Fruit fly (Drosophila melanogaster) whole organism: ENCODE measurements around the gene CG45218.

Experiments
- Dll ChIP-seq: fragments of >200 bp; optimal IDR thresholded peaks from 2 replicates; lab custom pipeline; 2017
- psq ChIP-seq: fragments of >200 bp; optimal IDR thresholded peaks from 2 replicates; lab custom pipeline; 2017

DNA sequence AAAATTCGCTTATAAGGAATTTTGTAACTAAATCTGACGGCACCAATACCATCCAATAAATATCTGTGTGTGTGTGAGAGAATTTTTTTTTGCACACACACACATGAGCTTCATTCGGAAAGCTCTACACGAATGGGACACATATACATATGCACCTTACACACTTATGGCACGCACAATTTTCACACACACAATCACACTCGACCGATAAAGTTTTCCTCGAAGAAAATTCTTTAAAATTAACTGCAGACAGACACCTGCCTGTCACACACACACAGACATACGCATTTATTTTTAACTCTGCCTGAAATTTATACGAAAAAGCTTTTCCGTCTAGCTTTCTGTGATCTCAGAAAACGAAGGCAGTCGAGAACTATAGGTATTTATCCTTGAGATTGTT is 20.1 kb upstream of the CG45218 start:
- TF ChIP-seq psq (lab: Kevin White, UChicago) (no peak), Dll (lab: Kevin White, UChicago) (no peak)
